Worm (Caenorhabditis elegans) whole organism, L4 larva: ENCODE measurements around the gene atg-13.

Source experiments
- F10B5.3 ChIP-seq: sonication (generic microtip); optimal IDR thresholded peaks from 2 replicates; lab custom pipeline; 2016; ENCODE audit warnings: mild to moderate bottlenecking, missing genetic modification characterization, missing compliant biosample characterization
- F44E2.7 ChIP-seq: fragments of 200-800 bp; sonication (Bioruptor generic); IDR thresholded peaks from 2 replicates; pipeline ENCODE4 v2.1.2; 2022; ENCODE audit warnings: missing genetic modification characterization, missing compliant biosample characterization
- F49E8.2 ChIP-seq: sonication (generic microtip); optimal IDR thresholded peaks from 2 replicates; lab custom pipeline; 2016; ENCODE audit warnings: missing compliant biosample characterization, mild to moderate bottlenecking, missing genetic modification characterization, borderline replicate concordance
- T20F7.1 ChIP-seq: fragments of 200-800 bp; sonication (Bioruptor generic); optimal IDR thresholded peaks from 2 replicates; lab custom pipeline; 2018; ENCODE audit warnings: mild to moderate bottlenecking, missing genetic modification characterization, missing compliant biosample characterization
- aha-1 ChIP-seq: fragments of 150-350 bp; peaks from one replicate; lab custom pipeline; 2014; ENCODE audit warnings: missing biosample characterization, missing genetic modification characterization
- attf-4 ChIP-seq: sonication (generic microtip); optimal IDR thresholded peaks from 3 replicates; lab custom pipeline; 2017; ENCODE audit warnings: missing biosample characterization, missing genetic modification characterization
- ceh-82 ChIP-seq: sonication (generic microtip); optimal IDR thresholded peaks from 2 replicates; lab custom pipeline; 2017; ENCODE audit warnings: missing biosample characterization, missing genetic modification characterization
- cey-2 ChIP-seq: sonication (generic microtip); optimal IDR thresholded peaks from 3 replicates; lab custom pipeline; 2017; ENCODE audit warnings: missing genetic modification characterization, mild to moderate bottlenecking, missing compliant biosample characterization, antibody characterized with exemption, borderline replicate concordance; ENCODE audit not compliant: insufficient read depth
- ctbp-1 ChIP-seq: fragments of 200-800 bp; sonication (Bioruptor generic); IDR thresholded peaks from 2 replicates; pipeline ENCODE4 v1.3.6; 2022; ENCODE audit warnings: missing genetic modification reagents, missing genetic modification characterization, missing compliant biosample characterization
- daf-16 ChIP-seq, 3 experiments: sonication (generic microtip); optimal IDR thresholded peaks; 2 replicates each; lab custom pipeline; 2016 to 2017; ENCODE audit warnings: missing genetic modification characterization in 3 of 3, missing genetic modification reagents in 3 of 3, mild to moderate bottlenecking in 2 of 3, missing compliant biosample characterization in 2 of 3, missing biosample characterization in 1 of 3, moderate library complexity in 1 of 3
- dmd-6 ChIP-seq: fragments of 200-800 bp; sonication (Bioruptor generic); IDR thresholded peaks from 2 replicates; pipeline ENCODE4 v1.3.6; 2022; ENCODE audit warnings: missing genetic modification reagents, missing genetic modification characterization, missing compliant biosample characterization
- dpl-1 ChIP-seq: fragments of 150-350 bp; optimal IDR thresholded peaks from 2 replicates; lab custom pipeline; 2014; ENCODE audit warnings: missing biosample characterization, missing genetic modification reagents, missing genetic modification characterization
- dve-1 ChIP-seq: sonication (generic microtip); optimal IDR thresholded peaks from 2 replicates; lab custom pipeline; 2017; ENCODE audit warnings: antibody characterized with exemption, mild to moderate bottlenecking, missing genetic modification characterization, missing compliant biosample characterization; ENCODE audit not compliant: insufficient read depth
- fkh-10 ChIP-seq: fragments of 150-350 bp; optimal IDR thresholded peaks from 2 replicates; lab custom pipeline; 2014; ENCODE audit warnings: missing biosample characterization, missing genetic modification reagents, missing genetic modification characterization
- fos-1 ChIP-seq: fragments of 150-350 bp; optimal IDR thresholded peaks from 2 replicates; lab custom pipeline; 2014; ENCODE audit warnings: missing biosample characterization, missing genetic modification characterization
- gei-8 ChIP-seq: fragments of 200-800 bp; sonication (Bioruptor generic); optimal IDR thresholded peaks from 2 replicates; lab custom pipeline; 2018; ENCODE audit warnings: mild to moderate bottlenecking, missing genetic modification characterization, missing compliant biosample characterization
- hif-1 ChIP-seq, 2 experiments: sonication (generic microtip); optimal IDR thresholded peaks; 2 replicates each; lab custom pipeline; 2016 to 2017; ENCODE audit warnings: missing compliant biosample characterization in 2 of 2, missing genetic modification characterization in 2 of 2, missing genetic modification reagents in 2 of 2, missing genotype in 2 of 2, mild to moderate bottlenecking in 1 of 2
- hlh-11 ChIP-seq: fragments of 200-800 bp; sonication (Bioruptor generic); optimal IDR thresholded peaks from 2 replicates; lab custom pipeline; 2018; ENCODE audit warnings: mild to moderate bottlenecking, missing genetic modification characterization, missing compliant biosample characterization
- hlh-30 ChIP-seq: sonication (generic microtip); optimal IDR thresholded peaks from 2 replicates; lab custom pipeline; 2017; ENCODE audit warnings: antibody characterized with exemption, mild to moderate bottlenecking, missing genetic modification characterization, missing compliant biosample characterization; ENCODE audit not compliant: insufficient read depth
- hmg-1.1 ChIP-seq: fragments of 200-800 bp; sonication (Bioruptor generic); IDR thresholded peaks from 2 replicates; pipeline ENCODE4 v1.3.6; 2022; ENCODE audit warnings: missing genetic modification reagents, missing genetic modification characterization, missing compliant biosample characterization
- jun-1 ChIP-seq: fragments of 150-350 bp; optimal IDR thresholded peaks from 2 replicates; lab custom pipeline; 2014; ENCODE audit warnings: missing biosample characterization, missing genetic modification reagents, missing genetic modification characterization
- lin-13 ChIP-seq: fragments of 150-350 bp; optimal IDR thresholded peaks from 2 replicates; lab custom pipeline; 2014; ENCODE audit warnings: missing biosample characterization, missing genetic modification reagents, missing genetic modification characterization
- lin-29 ChIP-seq: fragments of 200-800 bp; sonication (Bioruptor generic); IDR thresholded peaks from 2 replicates; pipeline ENCODE4 v1.3.6; 2022; ENCODE audit warnings: missing genetic modification reagents, missing genetic modification characterization, missing compliant biosample characterization
- lsy-2 ChIP-seq, 2 experiments: fragments of 150-350 bp in 1 of 2; sonication (generic microtip) in 1 of 2; optimal IDR thresholded peaks; 2 replicates each; lab custom pipeline; 2014 to 2017; ENCODE audit warnings: missing biosample characterization in 2 of 2, missing genetic modification characterization in 2 of 2
- mdl-1 ChIP-seq, 2 experiments: fragments of 150-350 bp in 1 of 2; sonication (generic microtip) in 1 of 2; optimal IDR thresholded peaks; 2 replicates each; lab custom pipeline; 2014 to 2017; ENCODE audit warnings: missing biosample characterization in 2 of 2, missing genetic modification characterization in 2 of 2
- mep-1 ChIP-seq: fragments of 150-350 bp; sonication (generic microtip); optimal IDR thresholded peaks from 3 replicates; lab custom pipeline; 2014; ENCODE audit warnings: missing biosample characterization, missing genetic modification characterization
- mes-2 ChIP-seq: sonication (generic microtip); optimal IDR thresholded peaks from 2 replicates; lab custom pipeline; 2016; ENCODE audit warnings: missing genotype, mild to moderate bottlenecking, missing genetic modification characterization, missing compliant biosample characterization; ENCODE audit not compliant: poor library complexity, severe bottlenecking
- mxl-3 ChIP-seq: fragments of 200-800 bp; sonication (Bioruptor generic); optimal IDR thresholded peaks from 2 replicates; lab custom pipeline; 2018; ENCODE audit warnings: mild to moderate bottlenecking, missing genetic modification characterization, missing compliant biosample characterization
- nhr-11 ChIP-seq: fragments of 150-350 bp; optimal IDR thresholded peaks from 2 replicates; lab custom pipeline; 2014; ENCODE audit warnings: missing biosample characterization, missing genetic modification characterization
- nhr-25 ChIP-seq: sonication (generic microtip); optimal IDR thresholded peaks from 2 replicates; lab custom pipeline; 2017; ENCODE audit warnings: missing genetic modification characterization, mild to moderate bottlenecking, missing compliant biosample characterization, antibody characterized with exemption, moderate library complexity, borderline replicate concordance; ENCODE audit not compliant: insufficient read depth
- nhr-28 ChIP-seq: fragments of 150-350 bp; optimal IDR thresholded peaks from 2 replicates; lab custom pipeline; 2014; ENCODE audit warnings: missing biosample characterization, missing genetic modification characterization
- nhr-48 ChIP-seq: sonication (generic microtip); optimal IDR thresholded peaks from 2 replicates; lab custom pipeline; 2016; ENCODE audit warnings: mild to moderate bottlenecking, missing genetic modification characterization, missing compliant biosample characterization
- nhr-6 ChIP-seq: fragments of 150-350 bp; optimal IDR thresholded peaks from 2 replicates; lab custom pipeline; 2014; ENCODE audit warnings: missing biosample characterization, missing genetic modification characterization
- nhr-77 ChIP-seq: fragments of 150-350 bp; optimal IDR thresholded peaks from 2 replicates; lab custom pipeline; 2014; ENCODE audit warnings: missing biosample characterization, missing genetic modification characterization
- pqm-1 ChIP-seq: sonication (generic microtip); optimal IDR thresholded peaks from 2 replicates; lab custom pipeline; 2017; ENCODE audit warnings: missing biosample characterization, missing genetic modification characterization
- rbr-2 ChIP-seq: sonication (generic microtip); optimal IDR thresholded peaks from 2 replicates; lab custom pipeline; 2016; ENCODE audit warnings: missing genotype, missing genetic modification characterization, missing compliant biosample characterization
- unc-39 ChIP-seq: sonication (generic microtip); optimal IDR thresholded peaks from 2 replicates; lab custom pipeline; 2017; ENCODE audit warnings: missing biosample characterization, missing genetic modification characterization
- unc-62 ChIP-seq, 3 experiments: fragments of 150-350 bp in 1 of 3; sonication (generic microtip); optimal IDR thresholded peaks in 2 of 3; peaks in 1 of 3; 1 replicate in 1 of 3; 2 replicates in 2 of 3; lab custom pipeline; 2014 to 2017; ENCODE audit warnings: missing biosample characterization in 3 of 3, missing genetic modification characterization in 3 of 3, missing genetic modification reagents in 3 of 3, missing genotype in 1 of 3

atg-13 gene

ce11 chrIII:8125234-8125633 is 32.8 kb downstream of the atg-13 start (continued):
- TF ChIP-seq mdl-1 (tag; optimal IDR thresholded peaks at IDR 0.05; lab: Kevin White, UChicago) (peak in 1 of 2 experiments; percentile 39), hif-1 (tag; optimal IDR thresholded peaks at IDR 0.05; lab: Kevin White, UChicago) (peak in 1 of 2 experiments; percentile 10), daf-16 (GFP tag; optimal IDR thresholded peaks at IDR 0.05; lab: Kevin White, UChicago) (no peak), daf-16 (tag; optimal IDR thresholded peaks at IDR 0.05; lab: Kevin White, UChicago) (peak; percentile 59), attf-4 (no peak), F44E2.7 (GFP tag; lab: Robert Waterston, UW) (no peak), dpl-1 (GFP tag; lab: Kevin White, UChicago) (peak; percentile 19), cey-2 (tag; lab: Kevin White, UChicago) (peak; percentile 65)
- TF ChIP-seq, all 104 proteins: peak for 22

- peak; percentile 36 for TF ChIP-seq nhr-25 (tag; lab: Kevin White, UChicago)
- TF ChIP-seq mep-1 (tag; lab: Kevin White, UChicago) = peak; percentile 87
- peak; percentile 76 for TF ChIP-seq nhr-28 (tag; lab: Kevin White, UChicago)
- TF ChIP-seq rbr-2 (tag; lab: Kevin White, UChicago) = peak; percentile 37
- peak; percentile 63 for TF ChIP-seq mxl-3 (GFP tag; lab: Kevin White, UChicago)
- TF ChIP-seq lsy-2 (tag; optimal IDR thresholded peaks at IDR 0.05; lab: Kevin White, UChicago) = peak; percentile 64 to 91
- TF ChIP-seq ctbp-1 (GFP tag; lab: Robert Waterston, UW) = no peak
- peak; percentile 38 to 89 for TF ChIP-seq mdl-1 (tag; optimal IDR thresholded peaks at IDR 0.05; lab: Kevin White, UChicago)
- no peak for TF ChIP-seq fos-1 (tag; lab: Kevin White, UChicago)
- no peak for TF ChIP-seq T20F7.1 (GFP tag; lab: Kevin White, UChicago)
- peak; percentile 30 for TF ChIP-seq nhr-11 (tag; lab: Kevin White, UChicago)
- TF ChIP-seq F10B5.3 (tag; lab: Kevin White, UChicago) = no peak
- peak; percentile 40 for TF ChIP-seq nhr-6 (tag; lab: Kevin White, UChicago)
- TF ChIP-seq pqm-1 (tag; lab: Kevin White, UChicago) = peak; percentile 26
- TF ChIP-seq fkh-10 (GFP tag; lab: Kevin White, UChicago) = peak; percentile 44
- TF ChIP-seq lin-13 (GFP tag; lab: Kevin White, UChicago) = peak; percentile 8
- no peak for TF ChIP-seq daf-16 (GFP tag; optimal IDR thresholded peaks at IDR 0.05; lab: Kevin White, UChicago)
- peak; percentile 49 for TF ChIP-seq daf-16 (tag; optimal IDR thresholded peaks at IDR 0.05; lab: Kevin White, UChicago)
- peak in 1 of 2 experiments; percentile 9 for TF ChIP-seq hif-1 (tag; optimal IDR thresholded peaks at IDR 0.05; lab: Kevin White, UChicago)
- peak; percentile 58 for TF ChIP-seq gei-8 (GFP tag; lab: Kevin White, UChicago)
- TF ChIP-seq F49E8.2 (tag; lab: Kevin White, UChicago) = no peak
- peak in 1 of 2 experiments; percentile 52 for TF ChIP-seq unc-62 (GFP tag; optimal IDR thresholded peaks at IDR 0.05 in 1 of 2; lab: Kevin White, UChicago)
- no peak for TF ChIP-seq unc-62 (tag; optimal IDR thresholded peaks at IDR 0.05; lab: Kevin White, UChicago)
- no peak for TF ChIP-seq lin-29 (GFP tag; lab: Robert Waterston, UW)
- TF ChIP-seq hmg-1.1 (GFP tag; lab: Robert Waterston, UW) = peak; percentile 53
- TF ChIP-seq nhr-77 (tag; lab: Kevin White, UChicago) = peak; percentile 42
- TF ChIP-seq dve-1 (tag; lab: Kevin White, UChicago) = peak; percentile 85
- peak; percentile 86 for TF ChIP-seq aha-1 (tag; lab: Kevin White, UChicago)
- peak; percentile 49 for TF ChIP-seq dmd-6 (GFP tag; lab: Robert Waterston, UW)
- TF ChIP-seq hlh-11 (tag; lab: Kevin White, UChicago) = peak; percentile 76
- TF ChIP-seq mes-2 (tag; lab: Kevin White, UChicago) = peak; percentile 69
- TF ChIP-seq ceh-82 = no peak
- TF ChIP-seq nhr-48 (tag; lab: Kevin White, UChicago) = peak; percentile 15
- TF ChIP-seq hlh-30 (tag; lab: Kevin White, UChicago) = peak; percentile 70
- no peak for TF ChIP-seq unc-39 (tag; lab: Kevin White, UChicago)
- TF ChIP-seq jun-1 (tag; lab: Kevin White, UChicago) = no peak
Measured at ce11 chrIII:8124323-8124722, 33.7 kb downstream of the atg-13 start.
